Worm (Caenorhabditis elegans): ENCODE data around the gene srh-69.

- TF ChIP-seq lin-15B (tag; optimal IDR thresholded peaks at IDR 0.05) (no peak), mxl-3 (GFP tag; optimal IDR thresholded peaks at IDR 0.05) (no peak), nhr-41 (GFP tag; IDR thresholded peaks at IDR 0.05) (no peak), aly-2 (tag; optimal IDR thresholded peaks at IDR 0.05) (no peak), Y75B8A.6 (GFP tag; IDR thresholded peaks at IDR 0.05) (no peak), fos-1 (tag; optimal IDR thresholded peaks at IDR 0.05) (no peak), T26A8.4 (GFP tag; IDR thresholded peaks at IDR 0.05) (no peak), nhr-11 (tag; optimal IDR thresholded peaks at IDR 0.05) (no peak), lir-3 (tag; optimal IDR thresholded peaks at IDR 0.05) (no peak), nhr-28 (tag; optimal IDR thresholded peaks at IDR 0.05) (no peak)
Observed at ce11 chrII:12481645-12482044, 32.9 kb downstream of the srh-69 start.

Data from whole organism, L4 larva.